Fruit fly (Drosophila melanogaster) whole organism, embryonic: ENCODE results near the gene mmy.

Experiments used
- Awh ChIP-seq: fragments of 200-800 bp; sonication (Bioruptor generic); IDR thresholded peaks from 2 replicates; pipeline ENCODE4, ENCODE4 v1.3.6; 2022; ENCODE audit warnings: missing biosample characterization, missing genetic modification characterization
- Bteb2 ChIP-seq: fragments of 200-800 bp; sonication (Bioruptor generic); optimal IDR thresholded peaks from 2 replicates; lab custom pipeline; 2016; ENCODE audit warnings: missing biosample characterization, missing genetic modification characterization
- CG11504 ChIP-seq: fragments of 200-800 bp; sonication (Bioruptor generic); optimal IDR thresholded peaks from 3 replicates; lab custom pipeline; 2019; ENCODE audit warnings: missing biosample characterization, mild to moderate bottlenecking, missing genetic modification characterization, moderate library complexity
- CG12236 ChIP-seq: fragments of 200-800 bp; sonication (Bioruptor generic); optimal IDR thresholded peaks from 2 replicates; lab custom pipeline; 2016; ENCODE audit warnings: missing biosample characterization, missing genetic modification characterization
- CG13624 ChIP-seq: fragments of 200-800 bp; sonication (Bioruptor generic); optimal IDR thresholded peaks from 2 replicates; lab custom pipeline; 2016; ENCODE audit warnings: missing biosample characterization, missing genetic modification characterization
- CG14014 ChIP-seq: fragments of 200-800 bp; sonication (Bioruptor generic); IDR thresholded peaks from 2 replicates; pipeline ENCODE4 v1.3.6; 2022; ENCODE audit warnings: missing biosample characterization, missing genetic modification characterization
- CG1529 ChIP-seq: fragments of 200-800 bp; sonication (Bioruptor generic); optimal IDR thresholded peaks from 3 replicates; lab custom pipeline; 2018; ENCODE audit warnings: missing biosample characterization, missing genetic modification characterization
- CG15514 ChIP-seq: fragments of 200-800 bp; sonication (Bioruptor generic); optimal IDR thresholded peaks from 3 replicates; lab custom pipeline; 2017; ENCODE audit warnings: missing biosample characterization, missing genetic modification characterization, mild to moderate bottlenecking, moderate library complexity, missing genetic modification reagents
- CG15601 ChIP-seq: fragments of 200-800 bp; sonication (Bioruptor generic); optimal IDR thresholded peaks from 3 replicates; lab custom pipeline; 2019; ENCODE audit warnings: missing biosample characterization, mild to moderate bottlenecking, missing genetic modification characterization, moderate library complexity
- CG1603 ChIP-seq: fragments of 200-800 bp; sonication (Bioruptor generic); optimal IDR thresholded peaks from 2 replicates; lab custom pipeline; 2019; ENCODE audit warnings: missing biosample characterization, mild to moderate bottlenecking, missing genetic modification characterization, moderate library complexity
- CG16779 ChIP-seq: fragments of 200-800 bp; sonication (Bioruptor generic); IDR thresholded peaks from 2 replicates; pipeline ENCODE4 v1.3.6; 2022; ENCODE audit warnings: missing biosample characterization, missing genetic modification characterization
- CG17186 ChIP-seq: fragments of 200-800 bp; sonication (Bioruptor generic); optimal IDR thresholded peaks from 3 replicates; lab custom pipeline; 2017; ENCODE audit warnings: missing biosample characterization, missing genetic modification reagents, missing genetic modification characterization
- CG17568 ChIP-seq: fragments of 200-800 bp; sonication (Bioruptor generic); optimal IDR thresholded peaks from 2 replicates; lab custom pipeline; 2018; ENCODE audit warnings: missing biosample characterization, mild to moderate bottlenecking, missing genetic modification characterization, moderate library complexity
- CG17912 ChIP-seq: fragments of 200-800 bp; sonication (Bioruptor generic); optimal IDR thresholded peaks from 2 replicates; lab custom pipeline; 2018; ENCODE audit warnings: missing biosample characterization, mild to moderate bottlenecking, missing genetic modification characterization
- CG3726 ChIP-seq: fragments of 200-800 bp; sonication (Bioruptor generic); IDR thresholded peaks from 3 replicates; pipeline ENCODE4, ENCODE4 v1.3.6; 2022; ENCODE audit warnings: missing biosample characterization, missing genetic modification characterization
- CG3995 ChIP-seq: fragments of 200-800 bp; sonication (Bioruptor generic); optimal IDR thresholded peaks from 3 replicates; lab custom pipeline; 2016; ENCODE audit warnings: missing biosample characterization, missing genetic modification characterization
- CG4360 ChIP-seq: fragments of 200-800 bp; sonication (Bioruptor generic); IDR thresholded peaks from 2 replicates; pipeline ENCODE4 v1.3.6; 2022; ENCODE audit warnings: missing biosample characterization, missing genetic modification characterization
- CG9932 ChIP-seq: fragments of 200-800 bp; sonication (Bioruptor generic); IDR thresholded peaks from 2 replicates; pipeline ENCODE4 v1.3.6; 2022; ENCODE audit warnings: missing biosample characterization, missing genetic modification characterization
- CoRest ChIP-seq: fragments of 200-800 bp; sonication (Bioruptor generic); optimal IDR thresholded peaks from 3 replicates; lab custom pipeline; 2018; ENCODE audit warnings: missing biosample characterization, mild to moderate bottlenecking, missing genetic modification characterization, moderate library complexity
- D19B ChIP-seq: fragments of 200-800 bp; sonication (Bioruptor generic); optimal IDR thresholded peaks from 2 replicates; lab custom pipeline; 2017; ENCODE audit warnings: missing biosample characterization, mild to moderate bottlenecking, missing genetic modification characterization
- Drgx ChIP-seq: fragments of 200-800 bp; sonication (Bioruptor generic); IDR thresholded peaks from 2 replicates; pipeline ENCODE4 v1.3.6; 2022; ENCODE audit warnings: missing biosample characterization, missing genetic modification characterization
- E2f2 ChIP-seq: fragments of 200-800 bp; sonication (Bioruptor generic); IDR thresholded peaks from 2 replicates; pipeline ENCODE4 v1.3.6; 2022; ENCODE audit warnings: missing biosample characterization, missing genetic modification characterization
- Ets97D ChIP-seq: fragments of 200-800 bp; sonication (Bioruptor generic); optimal IDR thresholded peaks from 3 replicates; lab custom pipeline; 2016; ENCODE audit warnings: missing biosample characterization, missing genetic modification characterization
- Fer3 ChIP-seq: fragments of 200-800 bp; sonication (Bioruptor generic); optimal IDR thresholded peaks from 2 replicates; lab custom pipeline; 2018; ENCODE audit warnings: missing biosample characterization, mild to moderate bottlenecking, missing genetic modification characterization, moderate library complexity
- HLH54F ChIP-seq: fragments of 200-800 bp; sonication (Bioruptor generic); optimal IDR thresholded peaks from 3 replicates; lab custom pipeline; 2016; ENCODE audit warnings: missing biosample characterization, missing genetic modification characterization
- Med ChIP-seq: fragments of 200-800 bp; sonication (Bioruptor generic); peaks from one replicate; lab custom pipeline; 2016; ENCODE audit warnings: missing biosample characterization, missing genetic modification characterization, mild to moderate bottlenecking, inconsistent platforms, moderate library complexity
- NK7.1 ChIP-seq: fragments of 200-800 bp; sonication (Bioruptor generic); optimal IDR thresholded peaks from 3 replicates; lab custom pipeline; 2016; ENCODE audit warnings: missing biosample characterization, missing genetic modification characterization
- Pdp1 ChIP-seq, 2 experiments: fragments of 200-800 bp; sonication (Bioruptor generic); optimal IDR thresholded peaks; 3 replicates each; lab custom pipeline; 2016; ENCODE audit warnings: missing biosample characterization in 2 of 2, missing genetic modification characterization in 2 of 2, mild to moderate bottlenecking in 1 of 2, moderate library complexity in 1 of 2
- Rx ChIP-seq: fragments of 200-800 bp; sonication (Bioruptor generic); IDR thresholded peaks from 2 replicates; pipeline ENCODE4 v1.3.6; 2022; ENCODE audit warnings: missing biosample characterization, missing genetic modification characterization
- Scr ChIP-seq: fragments of 200-800 bp; sonication (Bioruptor generic); IDR thresholded peaks from 2 replicates; pipeline ENCODE4 v1.3.6; 2022; ENCODE audit warnings: missing biosample characterization, missing genetic modification characterization; ENCODE audit not compliant: partially characterized antibody
- Sry-δ ChIP-seq: fragments of 200-800 bp; sonication (Bioruptor generic); optimal IDR thresholded peaks from 2 replicates; lab custom pipeline; 2016; ENCODE audit warnings: missing biosample characterization, missing genetic modification characterization
- aop ChIP-seq: fragments of 200-800 bp; sonication (Bioruptor generic); IDR thresholded peaks from 2 replicates; pipeline ENCODE4 v1.3.6; 2022; ENCODE audit warnings: missing biosample characterization, missing genetic modification characterization
- crp ChIP-seq, 2 experiments: fragments of 200-800 bp; sonication (Bioruptor generic); optimal IDR thresholded peaks; 2 replicates in 1 of 2; 3 replicates in 1 of 2; lab custom pipeline; 2017; ENCODE audit warnings: missing biosample characterization in 2 of 2, missing genetic modification characterization in 2 of 2, mild to moderate bottlenecking in 1 of 2, moderate library complexity in 1 of 2
- exex ChIP-seq: fragments of 200-800 bp; sonication (Bioruptor generic); optimal IDR thresholded peaks from 4 replicates; lab custom pipeline; 2018; ENCODE audit warnings: missing biosample characterization, mild to moderate bottlenecking, missing genetic modification characterization, moderate library complexity
- eyg ChIP-seq: fragments of 200-800 bp; sonication (Bioruptor generic); optimal IDR thresholded peaks from 3 replicates; lab custom pipeline; 2016; ENCODE audit warnings: missing biosample characterization, missing genetic modification characterization
- fd64A ChIP-seq: fragments of 200-800 bp; sonication (Bioruptor generic); optimal IDR thresholded peaks from 3 replicates; lab custom pipeline; 2018; ENCODE audit warnings: missing biosample characterization, mild to moderate bottlenecking, missing genetic modification characterization
- grn ChIP-seq: fragments of 200-800 bp; sonication (Bioruptor generic); optimal IDR thresholded peaks from 3 replicates; lab custom pipeline; 2017; ENCODE audit warnings: missing biosample characterization, missing genetic modification characterization
- lola ChIP-seq, 3 experiments: fragments of >200 bp in 2 of 3; fragments of 200-800 bp in 1 of 3; sonication (Bioruptor generic) in 1 of 3; optimal IDR thresholded peaks; 2 replicates each; lab custom pipeline; 2017 to 2019; ENCODE audit warnings: missing biosample characterization in 3 of 3, missing genetic modification characterization in 3 of 3, mild to moderate bottlenecking in 1 of 3, moderate library complexity in 1 of 3
- nmo ChIP-seq: fragments of 200-800 bp; sonication (Bioruptor generic); optimal IDR thresholded peaks from 2 replicates; lab custom pipeline; 2018; ENCODE audit warnings: missing biosample characterization, mild to moderate bottlenecking, missing genetic modification characterization, moderate library complexity
- pan ChIP-seq, 4 experiments: fragments of >200 bp in 3 of 4; fragments of 200-800 bp in 1 of 4; sonication (Bioruptor generic) in 1 of 4; optimal IDR thresholded peaks in 3 of 4; IDR thresholded peaks in 1 of 4; 2 replicates each; pipeline versions ENCODE4 v1.3.6 to Lab custom; 2017 to 2022; ENCODE audit warnings: missing biosample characterization in 2 of 4, missing genetic modification characterization in 2 of 4, mixed read lengths in 1 of 4
- psq ChIP-seq: fragments of 200-800 bp; sonication (Bioruptor generic); optimal IDR thresholded peaks from 2 replicates; lab custom pipeline; 2017; ENCODE audit warnings: missing biosample characterization, missing genetic modification characterization
- repo ChIP-seq: fragments of 200-800 bp; sonication (Bioruptor generic); optimal IDR thresholded peaks from 2 replicates; lab custom pipeline; 2016; ENCODE audit warnings: missing biosample characterization, missing genetic modification characterization
- salm ChIP-seq: fragments of 200-800 bp; sonication (Bioruptor generic); optimal IDR thresholded peaks from 2 replicates; lab custom pipeline; 2018; ENCODE audit warnings: missing biosample characterization, mild to moderate bottlenecking, missing genetic modification characterization
- schlank ChIP-seq: fragments of 200-800 bp; sonication (Bioruptor generic); optimal IDR thresholded peaks from 2 replicates; lab custom pipeline; 2018; ENCODE audit warnings: missing biosample characterization, mild to moderate bottlenecking, missing genetic modification characterization
- seq ChIP-seq: fragments of 200-800 bp; sonication (Bioruptor generic); IDR thresholded peaks from 2 replicates; pipeline ENCODE4 v1.3.6; 2022; ENCODE audit warnings: missing biosample characterization, missing genetic modification characterization
- sim ChIP-seq: fragments of 200-800 bp; sonication (Bioruptor generic); IDR thresholded peaks from 2 replicates; pipeline ENCODE4 v1.3.6; 2022; ENCODE audit warnings: missing biosample characterization, missing genetic modification characterization
- sob ChIP-seq: fragments of 200-800 bp; sonication (Bioruptor generic); IDR thresholded peaks from 2 replicates; pipeline ENCODE4 v1.3.6; 2022; ENCODE audit warnings: missing biosample characterization, missing genetic modification characterization
- twi ChIP-seq: fragments of 200-800 bp; optimal IDR thresholded peaks from 2 replicates; lab custom pipeline; 2019; ENCODE audit warnings: missing biosample characterization, mild to moderate bottlenecking, missing genetic modification characterization, moderate library complexity
- usp ChIP-seq: fragments of >200 bp; optimal IDR thresholded peaks from 2 replicates; lab custom pipeline; 2017; ENCODE audit warnings: missing biosample characterization, missing genetic modification characterization
- wek ChIP-seq: fragments of 200-800 bp; sonication (Bioruptor generic); optimal IDR thresholded peaks from 3 replicates; lab custom pipeline; 2018; ENCODE audit warnings: missing biosample characterization, mild to moderate bottlenecking, missing genetic modification characterization, moderate library complexity
- zf30C ChIP-seq: fragments of 200-800 bp; sonication (Bioruptor generic); optimal IDR thresholded peaks from 3 replicates; lab custom pipeline; 2018; ENCODE audit warnings: missing biosample characterization, mild to moderate bottlenecking, missing genetic modification characterization

mmy gene

DNA sequence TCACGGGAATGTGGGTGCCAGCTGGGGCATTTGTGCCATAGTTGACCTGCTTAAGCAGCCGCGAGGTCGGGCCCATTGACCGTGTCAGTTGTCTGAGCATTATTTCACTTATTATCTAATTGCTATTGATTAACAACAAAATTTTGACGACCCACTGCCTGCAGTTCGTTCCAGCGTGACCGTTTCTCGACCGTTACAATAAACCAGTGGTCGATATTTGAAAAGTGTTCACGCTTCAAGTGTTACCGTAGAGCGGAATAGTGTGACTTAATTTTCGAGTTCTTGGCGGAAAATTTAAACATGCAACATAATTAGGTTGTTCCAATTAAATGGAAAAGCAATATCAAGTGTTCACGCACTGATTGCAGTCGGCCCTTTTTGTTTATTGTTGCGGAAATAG is 6.2 kb downstream of the mmy start, which contains the start of gene HemK1 (continued):
- TF ChIP-seq aop (GFP tag; lab: Robert Waterston, UW): no peak
- TF ChIP-seq lola (GFP tag; optimal IDR thresholded peaks at IDR 0.05; lab: Kevin White, UChicago): no peak
- TF ChIP-seq pan (optimal IDR thresholded peaks at IDR 0.05; lab: Kevin White, UChicago): no peak
- no peak for TF ChIP-seq pan (GFP tag; optimal IDR thresholded peaks at IDR 0.05 in 1 of 2, IDR thresholded peaks at IDR 0.05 in 1 of 2)
- TF ChIP-seq CG3726 (GFP tag; lab: Robert Waterston, UW): no peak
- peak in 1 of 2 experiments; percentile 2 for TF ChIP-seq crp (GFP tag; optimal IDR thresholded peaks at IDR 0.05; lab: Kevin White, UChicago)
- TF ChIP-seq sim (GFP tag; lab: Robert Waterston, UW): no peak
- no peak for TF ChIP-seq CG17568 (GFP tag; lab: Kevin White, UChicago)
- TF ChIP-seq salm: no peak
- 0 out of 2 replicates have a peak, but pooled peaks have one; percentile 30 for TF ChIP-seq CG9932 (GFP tag; lab: Robert Waterston, UW)
- peak; percentile 43 for TF ChIP-seq nmo (GFP tag; lab: Kevin White, UChicago)
- TF ChIP-seq Rx (GFP tag; lab: Robert Waterston, UW): no peak
- no peak for TF ChIP-seq CG4360 (GFP tag; lab: Robert Waterston, UW)
- TF ChIP-seq Pdp1 (GFP tag; optimal IDR thresholded peaks at IDR 0.05; lab: Kevin White, UChicago): peak in 1 of 2 experiments; percentile 84
- peak; percentile 9 for TF ChIP-seq CG13624 (GFP tag; lab: Kevin White, UChicago)
- no peak for TF ChIP-seq seq (GFP tag; lab: Robert Waterston, UW)
- TF ChIP-seq NK7.1 (GFP tag; lab: Kevin White, UChicago): no peak
- peak; percentile 17 for TF ChIP-seq exex (tag; lab: Kevin White, UChicago)
- TF ChIP-seq zf30C (GFP tag; lab: Kevin White, UChicago): no peak
- TF ChIP-seq CG16779 (GFP tag; lab: Robert Waterston, UW): no peak
- peak; percentile 84 for TF ChIP-seq CG15514
- TF ChIP-seq CG17912: no peak
- TF ChIP-seq E2f2 (GFP tag; lab: Robert Waterston, UW): peak; percentile 97
- TF ChIP-seq Awh: no peak
- no peak for TF ChIP-seq twi (tag; lab: Kevin White, UChicago)
- TF ChIP-seq psq (GFP tag; lab: Kevin White, UChicago): no peak
- no peak for TF ChIP-seq wek (GFP tag; lab: Kevin White, UChicago)
- TF ChIP-seq repo (GFP tag; lab: Kevin White, UChicago): no peak
- no peak for TF ChIP-seq usp (GFP tag; lab: Kevin White, UChicago)
- no peak for TF ChIP-seq eyg (GFP tag; lab: Kevin White, UChicago)
- peak; percentile 31 for TF ChIP-seq CG15601
- no peak for TF ChIP-seq CG14014 (GFP tag; lab: Robert Waterston, UW)
- TF ChIP-seq HLH54F (GFP tag; lab: Kevin White, UChicago): peak; percentile 7
- TF ChIP-seq grn (GFP tag; lab: Kevin White, UChicago): no peak
- peak; percentile 84 for TF ChIP-seq CG1603 (tag; lab: Kevin White, UChicago)
- peak; percentile 42 for TF ChIP-seq CG11504 (tag; lab: Kevin White, UChicago)
- peak; percentile 45 for TF ChIP-seq CG17186
- peak; percentile 83 for TF ChIP-seq Med (GFP tag; lab: Kevin White, UChicago)
- peak; percentile 50 for TF ChIP-seq Scr
- TF ChIP-seq Drgx (GFP tag; lab: Robert Waterston, UW): no peak
- TF ChIP-seq Fer3 (tag; lab: Kevin White, UChicago): no peak
- TF ChIP-seq Ets97D (GFP tag; lab: Kevin White, UChicago): peak; percentile 64
- TF ChIP-seq fd64A (GFP tag; lab: Kevin White, UChicago): no peak
- peak; percentile 50 for TF ChIP-seq CG3995 (GFP tag; lab: Kevin White, UChicago)
- no peak for TF ChIP-seq CG1529 (GFP tag; lab: Kevin White, UChicago)
- TF ChIP-seq Bteb2: no peak
- 0 out of 2 replicates have a peak, but pooled peaks have one; percentile 23 for TF ChIP-seq sob
- TF ChIP-seq CoRest (tag; lab: Kevin White, UChicago): peak; percentile 54
- TF ChIP-seq Sry-δ (GFP tag; lab: Kevin White, UChicago): peak; percentile 55
- TF ChIP-seq D19B (GFP tag; lab: Kevin White, UChicago): no peak
- TF ChIP-seq CG12236 (GFP tag; lab: Kevin White, UChicago): no peak
- no peak for TF ChIP-seq schlank (tag; lab: Kevin White, UChicago)
